Fruit fly (Drosophila melanogaster) whole organism, prepupa: ENCODE measurements around the gene Scr.

Experiments
- CG10631 ChIP-seq: fragments of 200-800 bp; sonication (Bioruptor generic); optimal IDR thresholded peaks from 2 replicates; lab custom pipeline; 2016; ENCODE audit warnings: missing biosample characterization, missing genetic modification characterization
- CG11902 ChIP-seq: fragments of 200-800 bp; sonication (Bioruptor generic); optimal IDR thresholded peaks from 3 replicates; lab custom pipeline; 2016; ENCODE audit warnings: missing biosample characterization, missing genetic modification characterization
- CG15336 ChIP-seq: fragments of 200-800 bp; sonication (Bioruptor generic); IDR thresholded peaks from 2 replicates; pipeline ENCODE4 v1.3.6; 2022; ENCODE audit warnings: missing biosample characterization, missing genetic modification characterization
- CG1621 ChIP-seq: fragments of 200-800 bp; sonication (Bioruptor generic); optimal IDR thresholded peaks from 3 replicates; lab custom pipeline; 2018; ENCODE audit warnings: missing biosample characterization, mild to moderate bottlenecking, missing genetic modification characterization
- CG3032 ChIP-seq: fragments of 200-800 bp; optimal IDR thresholded peaks from 2 replicates; lab custom pipeline; 2019; ENCODE audit warnings: missing biosample characterization, mild to moderate bottlenecking, missing genetic modification characterization, moderate library complexity
- CG6163 ChIP-seq: fragments of 200-800 bp; sonication (Bioruptor generic); IDR thresholded peaks from 3 replicates; pipeline ENCODE4 v1.3.6; 2022; ENCODE audit warnings: missing biosample characterization, missing genetic modification characterization
- CG6792 ChIP-seq: fragments of 200-800 bp; sonication (Bioruptor generic); optimal IDR thresholded peaks from 3 replicates; lab custom pipeline; 2016; ENCODE audit warnings: missing biosample characterization, missing genetic modification characterization
- CG6808 ChIP-seq: fragments of 200-800 bp; sonication (Bioruptor generic); optimal IDR thresholded peaks from 3 replicates; lab custom pipeline; 2017; ENCODE audit warnings: missing biosample characterization, missing genetic modification characterization, mild to moderate bottlenecking, moderate library complexity, missing genetic modification reagents
- CG8319 ChIP-seq: fragments of 200-800 bp; sonication (Bioruptor generic); optimal IDR thresholded peaks from 3 replicates; lab custom pipeline; 2016; ENCODE audit warnings: missing biosample characterization, missing genetic modification characterization
- Eip75B ChIP-seq: fragments of 200-800 bp; sonication (Bioruptor generic); optimal IDR thresholded peaks from 3 replicates; lab custom pipeline; 2016; ENCODE audit warnings: missing biosample characterization, missing genetic modification characterization
- Eip78C ChIP-seq: fragments of 200-800 bp; sonication (Bioruptor generic); peaks from one replicate; lab custom pipeline; 2016; ENCODE audit warnings: missing biosample characterization, missing genetic modification characterization
- Eip93F ChIP-seq: fragments of 200-800 bp; sonication (Bioruptor generic); optimal IDR thresholded peaks from 2 replicates; lab custom pipeline; 2016; ENCODE audit warnings: missing biosample characterization, mild to moderate bottlenecking, missing genetic modification characterization
- Ets21C ChIP-seq: fragments of 200-800 bp; sonication (Bioruptor generic); optimal IDR thresholded peaks from 3 replicates; lab custom pipeline; 2016; ENCODE audit warnings: missing biosample characterization, missing genetic modification characterization
- Ets96B ChIP-seq: fragments of 200-800 bp; optimal IDR thresholded peaks from 2 replicates; lab custom pipeline; 2019; ENCODE audit warnings: missing biosample characterization, mild to moderate bottlenecking, missing genetic modification characterization, moderate library complexity
- Hr38 ChIP-seq: sonication (Bioruptor generic); optimal IDR thresholded peaks from 2 replicates; lab custom pipeline; 2016; ENCODE audit warnings: missing biosample characterization, missing genetic modification characterization
- Hr4 ChIP-seq: fragments of 200-800 bp; sonication (Bioruptor generic); optimal IDR thresholded peaks from 3 replicates; lab custom pipeline; 2016; ENCODE audit warnings: missing biosample characterization, missing genetic modification characterization
- Lpt ChIP-seq: fragments of 200-800 bp; sonication (Bioruptor generic); optimal IDR thresholded peaks from 3 replicates; lab custom pipeline; 2016; ENCODE audit warnings: missing biosample characterization, missing genetic modification characterization
- Met ChIP-seq: fragments of 200-800 bp; sonication (Bioruptor generic); optimal IDR thresholded peaks from 3 replicates; lab custom pipeline; 2016; ENCODE audit warnings: missing biosample characterization, missing genetic modification characterization
- Smox ChIP-seq: fragments of 200-800 bp; sonication (Bioruptor generic); optimal IDR thresholded peaks from 3 replicates; lab custom pipeline; 2016; ENCODE audit warnings: missing biosample characterization, missing genetic modification characterization
- Sox102F ChIP-seq: fragments of 200-800 bp; sonication (Bioruptor generic); optimal IDR thresholded peaks from 2 replicates; lab custom pipeline; 2016; ENCODE audit warnings: missing biosample characterization, mild to moderate bottlenecking, missing genetic modification characterization
- Sox14 ChIP-seq: fragments of 200-800 bp; sonication (Bioruptor generic); optimal IDR thresholded peaks from 3 replicates; lab custom pipeline; 2016; ENCODE audit warnings: missing biosample characterization, missing genetic modification characterization
- Sox15 ChIP-seq: fragments of 200-800 bp; sonication (Bioruptor generic); optimal IDR thresholded peaks from 3 replicates; lab custom pipeline; 2016; ENCODE audit warnings: missing biosample characterization, missing genetic modification characterization
- achi ChIP-seq: fragments of 200-800 bp; sonication (Bioruptor generic); optimal IDR thresholded peaks from 3 replicates; lab custom pipeline; 2016; ENCODE audit warnings: missing biosample characterization, missing genetic modification characterization
- acj6 ChIP-seq: fragments of 200-800 bp; sonication (Bioruptor generic); optimal IDR thresholded peaks from 3 replicates; lab custom pipeline; 2016; ENCODE audit warnings: missing biosample characterization, missing genetic modification characterization
- cyc ChIP-seq: fragments of 200-800 bp; sonication (Bioruptor generic); optimal IDR thresholded peaks from 3 replicates; lab custom pipeline; 2016; ENCODE audit warnings: missing biosample characterization, missing genetic modification characterization
- eg ChIP-seq: fragments of 200-800 bp; sonication (Bioruptor generic); IDR thresholded peaks from 3 replicates; pipeline ENCODE4 v1.3.6; 2022; ENCODE audit warnings: missing biosample characterization, missing genetic modification characterization
- fd85E ChIP-seq: fragments of 200-800 bp; sonication (Bioruptor generic); optimal IDR thresholded peaks from 3 replicates; lab custom pipeline; 2016; ENCODE audit warnings: missing biosample characterization, missing genetic modification characterization
- fkh ChIP-seq: fragments of 200-800 bp; sonication (Bioruptor generic); optimal IDR thresholded peaks from 3 replicates; lab custom pipeline; 2017; ENCODE audit warnings: missing biosample characterization, mild to moderate bottlenecking, missing genetic modification characterization, moderate library complexity
- net ChIP-seq: fragments of 200-800 bp; sonication (Bioruptor generic); optimal IDR thresholded peaks from 3 replicates; lab custom pipeline; 2016; ENCODE audit warnings: missing biosample characterization, missing genetic modification characterization
- pdm3 ChIP-seq: fragments of 200-800 bp; sonication (Bioruptor generic); optimal IDR thresholded peaks from 3 replicates; lab custom pipeline; 2016; ENCODE audit warnings: missing biosample characterization, missing genetic modification characterization
- spab ChIP-seq: fragments of 200-800 bp; sonication (Bioruptor generic); optimal IDR thresholded peaks from 2 replicates; lab custom pipeline; 2017; ENCODE audit warnings: missing biosample characterization, mild to moderate bottlenecking, missing genetic modification characterization, missing genetic modification reagents
- ss ChIP-seq, 2 experiments: fragments of 200-800 bp; sonication (Bioruptor generic); optimal IDR thresholded peaks; 2 replicates in 1 of 2; 3 replicates in 1 of 2; lab custom pipeline; 2017 to 2018; ENCODE audit warnings: mild to moderate bottlenecking in 2 of 2, missing biosample characterization in 2 of 2, missing genetic modification characterization in 2 of 2, moderate library complexity in 1 of 2
- svp ChIP-seq: fragments of 200-800 bp; sonication (Bioruptor generic); peaks from one replicate; lab custom pipeline; 2016; ENCODE audit warnings: missing biosample characterization, missing genetic modification characterization
- topi ChIP-seq: fragments of 200-800 bp; sonication (Bioruptor generic); optimal IDR thresholded peaks from 3 replicates; lab custom pipeline; 2016; ENCODE audit warnings: missing biosample characterization, missing genetic modification characterization
- vri ChIP-seq: fragments of 200-800 bp; sonication (Bioruptor generic); optimal IDR thresholded peaks from 3 replicates; lab custom pipeline; 2016; ENCODE audit warnings: missing biosample characterization, mild to moderate bottlenecking, missing genetic modification characterization

The Scr gene

DNA sequence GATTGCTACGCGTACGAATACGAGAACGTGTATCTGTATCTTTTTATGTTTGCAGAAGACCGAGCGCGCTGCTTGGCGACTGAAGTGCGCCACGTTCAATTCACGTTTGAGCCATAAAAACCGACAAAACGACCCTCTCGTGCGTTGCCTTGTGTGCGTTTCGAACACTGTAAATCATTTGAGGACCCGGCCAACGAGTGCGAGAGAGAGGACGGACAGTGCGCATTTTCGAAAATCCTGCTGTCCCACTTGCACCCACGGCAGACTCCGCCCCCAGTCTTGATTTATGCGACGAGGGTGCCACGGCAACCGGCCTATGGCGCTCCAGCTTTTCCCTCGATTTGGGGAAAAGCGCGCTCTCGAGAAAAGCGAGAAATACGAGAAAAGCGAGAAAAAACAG, at the start of gene Scr:
Gene Scr, minus strand, starts transcription at position 116 of the 400 bp plus-strand sequence.
- no peak for TF ChIP-seq ss (GFP tag; optimal IDR thresholded peaks at IDR 0.05; lab: Kevin White, UChicago)
- TF ChIP-seq cyc (GFP tag; lab: Kevin White, UChicago), result no peak
- no peak for TF ChIP-seq fd85E (GFP tag; lab: Kevin White, UChicago)
- no peak for TF ChIP-seq Smox (GFP tag; lab: Kevin White, UChicago)
- TF ChIP-seq CG10631 (GFP tag; lab: Kevin White, UChicago), result no peak
- TF ChIP-seq Lpt, result no peak
- TF ChIP-seq eg (GFP tag; lab: Robert Waterston, UW), result no peak
- TF ChIP-seq Eip78C (GFP tag; lab: Kevin White, UChicago), result no peak
- no peak for TF ChIP-seq CG8319 (GFP tag; lab: Kevin White, UChicago)
- TF ChIP-seq CG6163 (GFP tag; lab: Robert Waterston, UW), result no peak
- TF ChIP-seq Ets21C, result no peak
- TF ChIP-seq topi (GFP tag; lab: Kevin White, UChicago), result no peak
- TF ChIP-seq pdm3 (GFP tag; lab: Kevin White, UChicago), result no peak
- TF ChIP-seq CG11902 (GFP tag; lab: Kevin White, UChicago), result no peak
- TF ChIP-seq fkh, result no peak
- TF ChIP-seq Hr4 (GFP tag; lab: Kevin White, UChicago), result no peak
- TF ChIP-seq achi (GFP tag; lab: Kevin White, UChicago), result no peak
- no peak for TF ChIP-seq net (GFP tag; lab: Kevin White, UChicago)
- no peak for TF ChIP-seq Ets96B
- TF ChIP-seq Eip93F (GFP tag; lab: Kevin White, UChicago), result no peak

DNA sequence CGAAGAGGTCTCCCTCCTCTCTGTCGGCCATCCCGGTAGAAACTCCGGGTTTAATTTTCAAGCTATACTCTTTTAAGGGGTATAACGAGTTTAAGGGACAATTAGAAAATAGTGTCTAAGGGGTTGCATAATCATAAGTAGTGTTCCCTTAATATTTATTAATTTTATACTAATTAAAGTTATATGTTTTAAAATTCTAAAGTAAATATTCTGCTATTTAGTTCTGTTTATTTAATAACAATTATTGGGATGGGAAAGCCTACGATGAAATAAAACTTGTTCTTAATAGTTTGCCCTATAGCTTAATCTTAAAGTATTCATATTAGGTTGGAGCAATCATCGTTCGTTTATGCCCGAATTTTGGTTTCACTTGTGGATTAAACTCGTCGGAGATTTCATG, 49.1 kb upstream of the Scr start:
- TF ChIP-seq CG6792 (no peak), fkh (no peak), CG15336 (GFP tag; lab: Robert Waterston, UW) (no peak), net (GFP tag; lab: Kevin White, UChicago) (no peak), CG1621 (tag; lab: Kevin White, UChicago) (no peak), Hr38 (GFP tag; lab: Kevin White, UChicago) (no peak), Sox15 (GFP tag; lab: Kevin White, UChicago) (no peak), CG8319 (GFP tag; lab: Kevin White, UChicago) (no peak), spab (GFP tag; lab: Kevin White, UChicago) (no peak), vri (GFP tag; lab: Kevin White, UChicago) (no peak), CG3032 (tag; lab: Kevin White, UChicago) (peak; percentile 2), Lpt (no peak), ss (GFP tag; optimal IDR thresholded peaks at IDR 0.05; lab: Kevin White, UChicago) (peak in 1 of 2 experiments; percentile 19), Eip78C (GFP tag; lab: Kevin White, UChicago) (peak; percentile 4), Eip75B (GFP tag; lab: Kevin White, UChicago) (no peak)

DNA sequence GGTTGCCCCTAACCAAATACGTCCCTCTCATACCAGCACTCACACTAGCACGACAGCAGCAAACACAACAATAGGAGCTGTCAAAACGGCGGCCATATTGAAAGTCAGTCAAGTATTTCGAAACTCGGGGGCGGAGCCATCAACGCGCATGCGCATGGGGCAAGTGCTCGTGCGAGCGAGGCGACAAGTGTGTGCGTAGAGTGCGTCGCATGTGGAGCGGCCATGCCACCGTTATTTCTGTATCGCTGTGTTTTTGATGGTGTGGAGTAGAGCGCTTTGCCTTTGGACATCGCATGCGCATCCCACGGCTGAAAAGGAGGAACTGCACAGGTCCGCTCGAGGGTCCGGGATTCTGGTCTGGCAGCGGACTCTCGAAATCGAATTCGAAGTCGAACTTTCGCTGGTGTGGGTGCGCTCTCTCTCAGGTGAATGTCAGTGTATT, 43.4 kb upstream of the Scr start:
- peak in 1 of 2 experiments; percentile 30 for TF ChIP-seq ss (GFP tag; optimal IDR thresholded peaks at IDR 0.05; lab: Kevin White, UChicago)
- TF ChIP-seq fkh, result peak; percentile 87
- TF ChIP-seq CG6808 (GFP tag; lab: Kevin White, UChicago), result no peak
- TF ChIP-seq Met (GFP tag; lab: Kevin White, UChicago), result no peak
- TF ChIP-seq CG15336 (GFP tag; lab: Robert Waterston, UW), result no peak
- no peak for TF ChIP-seq acj6 (GFP tag; lab: Kevin White, UChicago)
- peak; percentile 46 for TF ChIP-seq Sox102F (GFP tag; lab: Kevin White, UChicago)
- peak; percentile 75 for TF ChIP-seq Eip78C (GFP tag; lab: Kevin White, UChicago)
- TF ChIP-seq achi (GFP tag; lab: Kevin White, UChicago), result peak; percentile 55
- peak; percentile 13 for TF ChIP-seq svp (GFP tag; lab: Kevin White, UChicago)

DNA sequence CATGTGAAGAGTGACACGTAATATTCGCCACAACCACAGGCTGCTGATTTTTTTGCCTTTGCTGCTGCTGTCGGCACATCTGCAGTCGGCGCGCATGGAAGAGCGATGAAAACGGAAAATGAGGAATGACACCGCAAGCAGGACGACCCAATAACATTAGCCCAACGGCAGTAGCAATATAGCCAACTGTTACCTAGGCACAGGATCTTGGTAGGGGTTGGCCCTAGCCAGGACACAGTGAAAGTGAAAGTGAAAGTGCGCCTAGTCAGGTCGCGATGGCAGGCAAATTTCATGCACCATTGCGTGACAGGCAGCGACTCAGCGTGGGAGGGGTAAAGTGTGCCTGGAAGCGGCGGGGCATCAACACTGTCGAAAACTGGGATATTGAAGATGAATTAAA, 39.0 kb upstream of the Scr start:
- no peak for TF ChIP-seq Sox14 (GFP tag; lab: Kevin White, UChicago)
- peak; percentile 16 for TF ChIP-seq svp (GFP tag; lab: Kevin White, UChicago)
